Worm (Caenorhabditis elegans) whole organism, late embryonic: ENCODE data around the gene trk-1.

ENCODE experiments used
- Y22D7AL.16 ChIP-seq: sonication (generic microtip); optimal IDR thresholded peaks from 2 replicates; lab custom pipeline; 2016; ENCODE audit warnings: missing genetic modification characterization, missing compliant biosample characterization
- ahr-1 ChIP-seq: sonication (generic microtip); optimal IDR thresholded peaks from 2 replicates; lab custom pipeline; 2016; ENCODE audit warnings: missing genetic modification characterization, missing compliant biosample characterization
- ceh-14 ChIP-seq: sonication (generic microtip); optimal IDR thresholded peaks from 2 replicates; lab custom pipeline; 2016; ENCODE audit warnings: missing genotype, missing genetic modification characterization, missing compliant biosample characterization
- ceh-18 ChIP-seq: sonication (generic microtip); optimal IDR thresholded peaks from 2 replicates; lab custom pipeline; 2016; ENCODE audit warnings: missing genetic modification characterization, missing compliant biosample characterization
- ceh-19 ChIP-seq: fragments of 200-800 bp; sonication (Bioruptor generic); optimal IDR thresholded peaks from 2 replicates; lab custom pipeline; 2018; ENCODE audit warnings: mild to moderate bottlenecking, missing genetic modification characterization, missing compliant biosample characterization
- ceh-2 ChIP-seq: sonication (generic microtip); optimal IDR thresholded peaks from 2 replicates; lab custom pipeline; 2016; ENCODE audit warnings: missing genotype, missing genetic modification characterization, missing compliant biosample characterization
- ceh-30 ChIP-seq: fragments of 150-350 bp; optimal IDR thresholded peaks from 2 replicates; lab custom pipeline; 2014; ENCODE audit warnings: missing biosample characterization, missing genetic modification characterization
- ceh-31 ChIP-seq: sonication (generic microtip); optimal IDR thresholded peaks from 2 replicates; lab custom pipeline; 2016; ENCODE audit warnings: missing genetic modification characterization, missing compliant biosample characterization
- ceh-34 ChIP-seq: sonication (generic microtip); optimal IDR thresholded peaks from 2 replicates; lab custom pipeline; 2016; ENCODE audit warnings: mild to moderate bottlenecking, missing genetic modification characterization, missing compliant biosample characterization
- ceh-45 ChIP-seq: fragments of 200-800 bp; sonication (Bioruptor generic); IDR thresholded peaks from 2 replicates; pipeline ENCODE4 v1.3.6; 2022; ENCODE audit warnings: missing genetic modification reagents, missing genetic modification characterization, missing compliant biosample characterization
- ceh-48 ChIP-seq: sonication (generic microtip); optimal IDR thresholded peaks from 2 replicates; lab custom pipeline; 2016; ENCODE audit warnings: missing genetic modification characterization, inconsistent platforms, missing compliant biosample characterization
- ceh-6 ChIP-seq: fragments of 200-800 bp; sonication (Bioruptor generic); optimal IDR thresholded peaks from 2 replicates; lab custom pipeline; 2018; ENCODE audit warnings: mild to moderate bottlenecking, missing genetic modification characterization, missing compliant biosample characterization
- che-1 ChIP-seq: sonication (generic microtip); optimal IDR thresholded peaks from 2 replicates; lab custom pipeline; 2016; ENCODE audit warnings: mild to moderate bottlenecking, missing genetic modification characterization, missing compliant biosample characterization
- dmd-4 ChIP-seq: sonication (generic microtip); optimal IDR thresholded peaks from 2 replicates; lab custom pipeline; 2016; ENCODE audit warnings: borderline replicate concordance, missing genetic modification characterization, missing compliant biosample characterization
- ets-4 ChIP-seq: sonication (generic microtip); optimal IDR thresholded peaks from 2 replicates; lab custom pipeline; 2016; ENCODE audit warnings: missing genetic modification characterization, missing compliant biosample characterization
- eyg-1 ChIP-seq: sonication (generic microtip); optimal IDR thresholded peaks from 2 replicates; lab custom pipeline; 2016; ENCODE audit warnings: missing genotype, missing genetic modification characterization, missing compliant biosample characterization
- fkh-10 ChIP-seq: fragments of 150-350 bp; optimal IDR thresholded peaks from 2 replicates; lab custom pipeline; 2014; ENCODE audit warnings: missing biosample characterization, missing genetic modification reagents, missing genetic modification characterization
- gmeb-2 ChIP-seq: sonication (generic microtip); optimal IDR thresholded peaks from 2 replicates; lab custom pipeline; 2016; ENCODE audit warnings: missing genetic modification characterization, inconsistent platforms, missing compliant biosample characterization
- hlh-6 ChIP-seq: sonication (generic microtip); optimal IDR thresholded peaks from 2 replicates; lab custom pipeline; 2016; ENCODE audit warnings: missing genotype, missing genetic modification characterization, missing compliant biosample characterization
- lim-6 ChIP-seq: sonication (generic microtip); optimal IDR thresholded peaks from 2 replicates; lab custom pipeline; 2016; ENCODE audit warnings: missing genetic modification characterization, missing compliant biosample characterization
- lin-11 ChIP-seq: fragments of 200-800 bp; sonication (Bioruptor generic); optimal IDR thresholded peaks from 2 replicates; lab custom pipeline; 2018; ENCODE audit warnings: mild to moderate bottlenecking, missing genetic modification characterization, missing compliant biosample characterization
- madf-2 ChIP-seq: sonication (generic microtip); optimal IDR thresholded peaks from 2 replicates; lab custom pipeline; 2017; ENCODE audit warnings: missing genetic modification characterization, missing compliant biosample characterization
- nfya-1 ChIP-seq: sonication (generic microtip); optimal IDR thresholded peaks from 2 replicates; lab custom pipeline; 2017; ENCODE audit warnings: missing genetic modification characterization, mild to moderate bottlenecking, missing compliant biosample characterization, antibody characterized with exemption, moderate library complexity
- npax-4 ChIP-seq: sonication (generic microtip); optimal IDR thresholded peaks from 2 replicates; lab custom pipeline; 2016; ENCODE audit warnings: missing genetic modification characterization, missing compliant biosample characterization
- pag-3 ChIP-seq: sonication (generic microtip); optimal IDR thresholded peaks from 2 replicates; lab custom pipeline; 2016; ENCODE audit warnings: missing compliant biosample characterization, missing genetic modification characterization, borderline replicate concordance
- pha-2 ChIP-seq: sonication (generic microtip); optimal IDR thresholded peaks from 2 replicates; lab custom pipeline; 2017; ENCODE audit warnings: mild to moderate bottlenecking, missing genetic modification characterization, missing compliant biosample characterization
- pha-4 ChIP-seq: fragments of 150-350 bp; optimal IDR thresholded peaks from 2 replicates; lab custom pipeline; 2018; ENCODE audit warnings: missing biosample characterization, missing genetic modification reagents, missing genetic modification characterization
- pqm-1 ChIP-seq: sonication (generic microtip); optimal IDR thresholded peaks from 2 replicates; lab custom pipeline; 2016; ENCODE audit warnings: missing genetic modification characterization, missing compliant biosample characterization
- pros-1 ChIP-seq: fragments of 150-350 bp; optimal IDR thresholded peaks from 2 replicates; lab custom pipeline; 2014; ENCODE audit warnings: missing biosample characterization, missing genetic modification reagents, missing genetic modification characterization
- ref-2 ChIP-seq: sonication (generic microtip); optimal IDR thresholded peaks from 2 replicates; lab custom pipeline; 2016; ENCODE audit warnings: missing genetic modification characterization, missing compliant biosample characterization
- rnt-1 ChIP-seq: sonication (generic microtip); optimal IDR thresholded peaks from 2 replicates; lab custom pipeline; 2016; ENCODE audit warnings: missing genetic modification characterization, missing compliant biosample characterization
- sdc-2 ChIP-seq: sonication (generic microtip); optimal IDR thresholded peaks from 2 replicates; lab custom pipeline; 2016; ENCODE audit warnings: missing genotype, missing genetic modification characterization, missing compliant biosample characterization
- sox-2 ChIP-seq: fragments of 200-800 bp; sonication (Bioruptor generic); IDR thresholded peaks from 2 replicates; pipeline ENCODE4 v1.3.6; 2022; ENCODE audit warnings: missing genetic modification reagents, missing genetic modification characterization, missing compliant biosample characterization
- sox-4 ChIP-seq: sonication (generic microtip); optimal IDR thresholded peaks from 2 replicates; lab custom pipeline; 2017; ENCODE audit warnings: mild to moderate bottlenecking, missing genetic modification characterization, inconsistent platforms, missing compliant biosample characterization
- syd-9 ChIP-seq: sonication (generic microtip); optimal IDR thresholded peaks from 2 replicates; lab custom pipeline; 2016; ENCODE audit warnings: mild to moderate bottlenecking, missing genetic modification characterization, moderate library complexity, missing compliant biosample characterization
- tbx-2 ChIP-seq: sonication (generic microtip); optimal IDR thresholded peaks from 2 replicates; lab custom pipeline; 2016; ENCODE audit warnings: missing genetic modification characterization, missing compliant biosample characterization
- unc-3 ChIP-seq, 2 experiments: fragments of 200-800 bp in 1 of 2; sonication (Bioruptor generic) in 1 of 2; sonication (generic microtip) in 1 of 2; conservative IDR thresholded peaks in 1 of 2; optimal IDR thresholded peaks in 1 of 2; 2 replicates each; pipeline versions ENCODE4 v1.3.6 to Lab custom; 2016 to 2022; ENCODE audit warnings: missing compliant biosample characterization in 2 of 2, missing genetic modification characterization in 2 of 2, missing genetic modification reagents in 1 of 2
- unc-42 ChIP-seq: sonication (generic microtip); optimal IDR thresholded peaks from 2 replicates; lab custom pipeline; 2016; ENCODE audit warnings: missing genotype, missing genetic modification characterization, missing compliant biosample characterization
- unc-55 ChIP-seq: sonication (generic microtip); optimal IDR thresholded peaks from 2 replicates; lab custom pipeline; 2017; ENCODE audit warnings: missing biosample characterization, missing genetic modification reagents, missing genetic modification characterization
- ztf-16 ChIP-seq: sonication (generic microtip); optimal IDR thresholded peaks from 2 replicates; lab custom pipeline; 2017; ENCODE audit warnings: missing genetic modification characterization, missing compliant biosample characterization

The trk-1 gene

ce11 chrX:8950507-8951028 is at the start of gene trk-1:
trk-1 (minus strand) TSS chrX:8950978.
- TF ChIP-seq ztf-16 (tag; lab: Kevin White, UChicago) (no peak), pros-1 (tag; lab: Kevin White, UChicago) (no peak), Y22D7AL.16 (tag; lab: Kevin White, UChicago) (no peak)

ce11 chrX:8998809-8999208 is 48.0 kb upstream of the trk-1 start, which contains the start of gene C24A3.1:
C24A3.1 (plus strand) TSS chrX:8999071.
- TF ChIP-seq ceh-31 (tag; lab: Kevin White, UChicago): no peak
- no peak for TF ChIP-seq ahr-1
- TF ChIP-seq gmeb-2 (tag; lab: Kevin White, UChicago): no peak

DNA sequence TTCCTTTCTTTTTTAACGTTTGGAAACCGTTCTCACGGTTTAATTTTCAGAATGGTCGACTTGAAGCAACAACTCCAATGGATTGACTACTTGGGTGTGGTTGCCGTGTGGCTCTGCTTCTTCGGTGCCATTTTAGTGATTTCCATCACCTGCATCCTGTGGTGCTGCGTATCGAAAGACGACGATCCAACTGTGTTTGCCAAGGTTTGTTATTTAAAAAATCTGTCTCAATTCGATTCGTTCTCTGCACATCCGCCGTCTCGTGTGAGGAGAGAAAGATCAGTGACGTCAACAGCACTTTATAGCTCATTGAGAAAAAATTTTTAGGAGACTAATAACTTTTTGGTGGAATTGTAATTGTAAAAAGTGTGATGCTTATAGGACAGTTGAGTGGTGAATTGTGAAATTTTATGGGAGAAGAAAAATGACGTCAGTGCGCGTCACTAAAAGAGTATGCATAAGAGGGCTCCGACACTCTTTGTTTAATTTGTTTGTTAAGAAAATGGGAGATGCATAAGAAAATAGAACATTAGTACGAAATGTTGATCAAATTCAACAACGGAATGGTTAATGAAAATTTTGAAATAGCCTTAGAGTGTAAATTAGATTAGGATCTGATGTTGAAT is 46.8 kb upstream of the trk-1 start, which contains the start of gene C24A3.2:
C24A3.2 (plus strand) TSS at position 51 of the 626 bp plus-strand sequence.
- TF ChIP-seq unc-42 (tag; lab: Kevin White, UChicago): peak; percentile 28
- no peak for TF ChIP-seq pag-3 (tag; lab: Kevin White, UChicago)
- no peak for TF ChIP-seq syd-9 (tag; lab: Kevin White, UChicago)
- no peak for TF ChIP-seq lin-11 (tag; lab: Kevin White, UChicago)
- no peak for TF ChIP-seq pha-2

DNA sequence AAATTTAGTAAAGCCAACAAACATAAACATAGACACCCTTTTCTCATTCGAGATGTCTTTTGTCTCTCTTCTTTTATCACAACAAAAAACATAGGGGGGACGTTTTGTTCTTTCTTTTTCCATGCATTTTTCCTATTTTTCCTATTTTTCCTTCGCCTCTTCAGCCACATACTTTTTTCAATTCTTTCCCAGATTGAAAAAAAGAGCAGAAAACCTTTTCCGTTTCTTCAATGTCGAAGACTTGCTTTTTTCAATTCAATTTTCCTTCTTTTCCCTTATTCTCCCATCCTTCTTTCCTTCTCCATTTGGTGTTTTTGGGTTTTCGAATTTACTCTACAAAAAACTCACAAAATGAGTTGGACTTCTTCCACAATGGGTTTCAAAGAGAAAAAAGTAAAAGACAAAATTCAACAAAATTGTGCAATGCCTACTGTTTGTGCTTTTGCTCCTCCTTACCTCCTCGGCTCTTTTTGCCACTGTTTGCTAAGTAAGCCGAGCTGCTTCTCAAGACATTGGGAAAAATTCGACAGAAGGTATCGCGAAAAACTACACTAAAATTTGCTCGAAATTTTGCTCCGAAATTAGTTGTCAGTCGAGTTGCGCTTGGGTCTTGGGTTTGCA is 45.8 kb upstream of the trk-1 start:
- TF ChIP-seq pha-4 (tag; lab: Kevin White, UChicago) (no peak), ceh-6 (GFP tag; lab: Kevin White, UChicago) (no peak), fkh-10 (no peak), ahr-1 (no peak), dmd-4 (no peak), unc-42 (tag; lab: Kevin White, UChicago) (peak; percentile 78), hlh-6 (tag; lab: Kevin White, UChicago) (peak; percentile 34), eyg-1 (tag; lab: Kevin White, UChicago) (no peak)

DNA sequence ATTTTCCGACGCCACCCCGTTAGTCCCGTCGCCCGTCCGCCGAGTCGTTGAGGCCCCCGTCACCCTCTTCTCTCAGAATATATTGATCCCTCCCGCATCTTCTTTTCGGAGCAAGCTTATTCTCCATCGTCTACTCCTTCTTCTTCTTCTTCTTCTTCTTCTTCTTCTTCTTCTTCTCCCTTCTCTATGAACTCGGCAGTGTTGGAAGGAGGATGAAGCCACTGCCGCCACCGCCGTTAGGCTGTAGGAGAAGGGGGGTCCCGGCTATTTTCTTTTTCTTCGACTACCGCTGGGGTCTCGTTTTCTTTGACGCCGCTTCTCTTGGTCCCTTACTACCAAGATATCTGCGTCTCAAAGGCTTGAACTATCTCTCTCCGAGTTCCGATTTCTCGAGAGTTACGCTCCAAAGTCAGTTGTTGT is 44.8 kb upstream of the trk-1 start:
- peak; percentile 30 for TF ChIP-seq ceh-34 (tag; lab: Kevin White, UChicago)
- TF ChIP-seq ceh-14 (tag; lab: Kevin White, UChicago): peak; percentile 31
- TF ChIP-seq nfya-1 (tag; lab: Kevin White, UChicago): peak; percentile 28
- peak; percentile 74 for TF ChIP-seq tbx-2 (tag; lab: Kevin White, UChicago)
- no peak for TF ChIP-seq sox-2
- peak; percentile 45 for TF ChIP-seq syd-9 (tag; lab: Kevin White, UChicago)
- TF ChIP-seq fkh-10: no peak
- TF ChIP-seq ceh-18 (tag; lab: Kevin White, UChicago): peak; percentile 88
- no peak for TF ChIP-seq dmd-4
- no peak for TF ChIP-seq ceh-30 (tag; lab: Kevin White, UChicago)
- TF ChIP-seq ets-4: no peak
- TF ChIP-seq ceh-45 (GFP tag; lab: Robert Waterston, UW): 0 out of 2 replicates have a peak, but pooled peaks have one; percentile 38
- peak; percentile 79 for TF ChIP-seq ceh-31 (tag; lab: Kevin White, UChicago)
- TF ChIP-seq madf-2 (tag; lab: Kevin White, UChicago): peak; percentile 3
- TF ChIP-seq npax-4: no peak
- peak; percentile 11 for TF ChIP-seq unc-55 (GFP tag; lab: Kevin White, UChicago)
- no peak for TF ChIP-seq hlh-6 (tag; lab: Kevin White, UChicago)
- TF ChIP-seq unc-42 (tag; lab: Kevin White, UChicago): peak; percentile 56
- peak; percentile 60 for TF ChIP-seq ceh-19 (GFP tag; lab: Kevin White, UChicago)
- no peak for TF ChIP-seq eyg-1 (tag; lab: Kevin White, UChicago)
- TF ChIP-seq che-1 (tag; lab: Kevin White, UChicago): peak; percentile 13
- no peak for TF ChIP-seq lim-6 (tag; lab: Kevin White, UChicago)
- peak; percentile 37 for TF ChIP-seq sdc-2 (tag; lab: Kevin White, UChicago)
- peak; percentile 40 for TF ChIP-seq sox-4 (tag; lab: Kevin White, UChicago)
- no peak for TF ChIP-seq ahr-1
- peak; percentile 4 for TF ChIP-seq ref-2
- peak; percentile 28 for TF ChIP-seq rnt-1 (tag; lab: Kevin White, UChicago)
- TF ChIP-seq Y22D7AL.16 (tag; lab: Kevin White, UChicago): peak; percentile 8
- no peak for TF ChIP-seq pqm-1 (tag; lab: Kevin White, UChicago)
- peak; percentile 78 for TF ChIP-seq ceh-48 (tag; lab: Kevin White, UChicago)
- TF ChIP-seq unc-3 (GFP tag; conservative IDR thresholded peaks at IDR 0.05; lab: Robert Waterston, UW): no peak; the same call in 1 of the 2 replicates
- TF ChIP-seq unc-3 (tag; optimal IDR thresholded peaks at IDR 0.05; lab: Kevin White, UChicago): peak; percentile 25
- TF ChIP-seq ceh-2 (tag; lab: Kevin White, UChicago): no peak
